Worm (Caenorhabditis elegans) whole organism, L4/young adult: ENCODE results near the gene F52D10.4.

Source experiments
- W03F9.2 ChIP-seq: fragments of 150-350 bp; optimal IDR thresholded peaks from 2 replicates; lab custom pipeline; 2014; ENCODE audit warnings: missing biosample characterization, missing genetic modification characterization
- dao-5 ChIP-seq: sonication (generic microtip); optimal IDR thresholded peaks from 2 replicates; lab custom pipeline; 2016; ENCODE audit warnings: missing genotype, missing genetic modification characterization, moderate library complexity, missing compliant biosample characterization
- him-1 ChIP-seq: sonication (generic microtip); optimal IDR thresholded peaks from 2 replicates; lab custom pipeline; 2016; ENCODE audit warnings: missing genotype, missing genetic modification reagents, missing genetic modification characterization, missing compliant biosample characterization

F52D10.4 gene

ce11 chrX:11603234-11604108 is 13.8 kb upstream of the F52D10.4 start:
- TF ChIP-seq him-1 (tag; lab: Kevin White, UChicago), result peak; percentile 7
- TF ChIP-seq dao-5 (tag; lab: Kevin White, UChicago), result no peak

ce11 chrX:11605214-11605765 is 12.0 kb upstream of the F52D10.4 start, which contains the start of gene ftt-2:
ftt-2 (minus strand) TSS chrX:11605419.
- TF ChIP-seq W03F9.2 (no peak), him-1 (tag; lab: Kevin White, UChicago) (no peak)

ce11 chrX:11605766-11606490 is 11.3 kb upstream of the F52D10.4 start:
- TF ChIP-seq him-1 (tag; lab: Kevin White, UChicago) (peak; percentile 98), dao-5 (tag; lab: Kevin White, UChicago) (no peak), W03F9.2 (peak; percentile 75)

- TF ChIP-seq him-1 (tag; lab: Kevin White, UChicago) (no peak), W03F9.2 (no peak)
Measured at ce11 chrX:11606815-11607499, 10.3 kb upstream of the F52D10.4 start.

- TF ChIP-seq W03F9.2 (no peak), him-1 (tag; lab: Kevin White, UChicago) (no peak), dao-5 (tag; lab: Kevin White, UChicago) (no peak)
Measured at ce11 chrX:11607500-11607823, 9.8 kb upstream of the F52D10.4 start.

- TF ChIP-seq dao-5 (tag; lab: Kevin White, UChicago), result no peak
- TF ChIP-seq W03F9.2, result no peak
- no peak for TF ChIP-seq him-1 (tag; lab: Kevin White, UChicago)
Measured at ce11 chrX:11608110-11608759, 9.0 kb upstream of the F52D10.4 start.

ce11 chrX:11621997-11622396 is 4.7 kb downstream of the F52D10.4 start, which contains the start of gene sto-3:
sto-3 (minus strand) TSS chrX:11622097.
- TF ChIP-seq him-1 (tag; lab: Kevin White, UChicago), result no peak
- TF ChIP-seq W03F9.2, result no peak
- no peak for TF ChIP-seq dao-5 (tag; lab: Kevin White, UChicago)

ce11 chrX:11623442-11623841 is 6.2 kb downstream of the F52D10.4 start:
- TF ChIP-seq W03F9.2 (no peak), dao-5 (tag; lab: Kevin White, UChicago) (no peak), him-1 (tag; lab: Kevin White, UChicago) (no peak)

- TF ChIP-seq him-1 (tag; lab: Kevin White, UChicago), result no peak
- TF ChIP-seq W03F9.2, result no peak
- TF ChIP-seq dao-5 (tag; lab: Kevin White, UChicago), result no peak
Measured at ce11 chrX:11624621-11625020, 7.4 kb downstream of the F52D10.4 start.

ce11 chrX:11627013-11627412 is 9.7 kb downstream of the F52D10.4 start, which contains the start of gene twk-44:
twk-44 (minus strand) TSS chrX:11627113.
- TF ChIP-seq W03F9.2 (no peak), dao-5 (tag; lab: Kevin White, UChicago) (no peak), him-1 (tag; lab: Kevin White, UChicago) (no peak)

- no peak for TF ChIP-seq dao-5 (tag; lab: Kevin White, UChicago)
- TF ChIP-seq him-1 (tag; lab: Kevin White, UChicago), result no peak
- TF ChIP-seq W03F9.2, result no peak
Measured at ce11 chrX:11628580-11628979, 11.3 kb downstream of the F52D10.4 start, which contains the start of gene spp-30. spp-30 (minus strand) TSS chrX:11628680.

ce11 chrX:11630499-11630898 is 13.2 kb downstream of the F52D10.4 start:
- no peak for TF ChIP-seq him-1 (tag; lab: Kevin White, UChicago)
- no peak for TF ChIP-seq dao-5 (tag; lab: Kevin White, UChicago)
- no peak for TF ChIP-seq W03F9.2

ce11 chrX:11632107-11632506 is 14.8 kb downstream of the F52D10.4 start, which contains the start of gene sto-6:
sto-6 (plus strand) TSS chrX:11632407.
- no peak for TF ChIP-seq W03F9.2
- TF ChIP-seq him-1 (tag; lab: Kevin White, UChicago), result no peak
- no peak for TF ChIP-seq dao-5 (tag; lab: Kevin White, UChicago)
